Worm (Caenorhabditis elegans): ENCODE data around the gene K02E11.4.
"Not testable (repeated sequence)": the region's sequence is repeated elsewhere in the genome, so short reads cannot be mapped to it uniquely, and the experiment has no call there.

K02E11.4 gene

ce11 chrV:14274268-14274667 is 26.3 kb upstream of the K02E11.4 start, which contains the start of gene F40G12.7:
F40G12.7 (plus strand) TSS chrV:14274568.
- TF ChIP-seq cnd-1 (tag; optimal IDR thresholded peaks at IDR 0.05); ceh-43 (GFP tag; optimal IDR thresholded peaks at IDR 0.05); ham-2 (GFP tag; optimal IDR thresholded peaks at IDR 0.05): not testable (repeated sequence)

ce11 chrV:14273019-14273418 is 25.1 kb upstream of the K02E11.4 start, which contains the start of gene F40G12.6:
F40G12.6 (minus strand) TSS chrV:14273119.
- TF ChIP-seq nhr-237 (tag; optimal IDR thresholded peaks at IDR 0.05) (no peak), unc-39 (tag; optimal IDR thresholded peaks at IDR 0.05) (no peak), unc-120 (tag; optimal IDR thresholded peaks at IDR 0.05; ENCODE audit: poor library complexity, severe bottlenecking) (no peak), tbx-8 (GFP tag; optimal IDR thresholded peaks at IDR 0.05) (no peak), nhr-12 (tag; optimal IDR thresholded peaks at IDR 0.05) (no peak)

- TF ChIP-seq lsy-2 (tag; optimal IDR thresholded peaks at IDR 0.05): no peak
- TF ChIP-seq nhr-2 (tag; optimal IDR thresholded peaks at IDR 0.05): no peak
- TF ChIP-seq blmp-1 (tag; optimal IDR thresholded peaks at IDR 0.05): no peak
- no peak for TF ChIP-seq ces-1 (GFP tag; optimal IDR thresholded peaks at IDR 0.05)
- TF ChIP-seq mab-5 (tag; optimal IDR thresholded peaks at IDR 0.05): no peak
- TF ChIP-seq hlh-1 (tag; optimal IDR thresholded peaks at IDR 0.05): no peak
- no peak for TF ChIP-seq flh-1 (GFP tag; optimal IDR thresholded peaks at IDR 0.05)
- TF ChIP-seq sem-2 (GFP tag; optimal IDR thresholded peaks at IDR 0.05): no peak
Measured at ce11 chrV:14270729-14271128, 22.8 kb upstream of the K02E11.4 start, which contains the start of gene F40G12.5. F40G12.5 (minus strand) TSS chrV:14270829.

DNA sequence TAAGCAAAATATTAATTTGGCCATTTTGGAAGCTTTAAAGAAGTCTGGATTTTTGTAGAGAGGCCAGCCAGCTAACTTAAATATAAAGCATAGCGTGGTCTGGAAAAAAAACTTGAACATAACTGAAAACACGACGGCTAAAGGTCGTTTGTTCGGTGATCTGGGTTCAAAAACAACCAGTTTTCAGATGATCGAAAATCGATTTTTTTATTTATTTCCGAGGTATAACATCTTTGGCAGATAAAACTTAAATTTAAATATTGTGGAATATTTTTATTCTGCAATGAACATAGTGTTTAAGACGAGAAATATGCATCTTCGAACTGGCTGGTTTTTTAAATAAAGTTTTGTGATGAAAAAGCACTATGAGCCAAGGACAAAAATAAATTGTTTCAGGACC is 20.7 kb upstream of the K02E11.4 start, which contains the start of gene F40G12.4:
TSS of gene F40G12.4 (minus strand) at position 101 of the 400 bp plus-strand sequence.
- TF ChIP-seq nhr-12 (tag; optimal IDR thresholded peaks at IDR 0.05) (no peak), drap-1 (GFP tag; optimal IDR thresholded peaks at IDR 0.05) (no peak), nhr-2 (tag; optimal IDR thresholded peaks at IDR 0.05) (no peak), ztf-11 (tag; optimal IDR thresholded peaks at IDR 0.05) (no peak), ceh-43 (GFP tag; optimal IDR thresholded peaks at IDR 0.05) (no peak), flh-1 (GFP tag; optimal IDR thresholded peaks at IDR 0.05) (no peak), unc-62 (GFP tag; optimal IDR thresholded peaks at IDR 0.05) (no peak), lin-13 (tag; optimal IDR thresholded peaks at IDR 0.05) (no peak), sptf-1 (tag; optimal IDR thresholded peaks at IDR 0.05) (no peak), lin-32 (GFP tag; optimal IDR thresholded peaks at IDR 0.05) (no peak), nhr-28 (tag; optimal IDR thresholded peaks at IDR 0.05) (no peak), mep-1 (tag; optimal IDR thresholded peaks at IDR 0.05) (no peak), M03D4.4 (tag; optimal IDR thresholded peaks at IDR 0.05) (no peak), ces-1 (GFP tag; optimal IDR thresholded peaks at IDR 0.05) (no peak), bed-3 (GFP tag; optimal IDR thresholded peaks at IDR 0.05) (no peak), nhr-76 (tag; optimal IDR thresholded peaks at IDR 0.05) (no peak), zip-8 (tag; optimal IDR thresholded peaks at IDR 0.05) (no peak), cnd-1 (tag; optimal IDR thresholded peaks at IDR 0.05) (no peak), blmp-1 (tag; optimal IDR thresholded peaks at IDR 0.05) (no peak)

ce11 chrV:14267326-14267942 is 19.5 kb upstream of the K02E11.4 start:
- TF ChIP-seq mep-1 (tag; optimal IDR thresholded peaks at IDR 0.05): no peak
- no peak for TF ChIP-seq nhr-12 (tag; optimal IDR thresholded peaks at IDR 0.05)

DNA sequence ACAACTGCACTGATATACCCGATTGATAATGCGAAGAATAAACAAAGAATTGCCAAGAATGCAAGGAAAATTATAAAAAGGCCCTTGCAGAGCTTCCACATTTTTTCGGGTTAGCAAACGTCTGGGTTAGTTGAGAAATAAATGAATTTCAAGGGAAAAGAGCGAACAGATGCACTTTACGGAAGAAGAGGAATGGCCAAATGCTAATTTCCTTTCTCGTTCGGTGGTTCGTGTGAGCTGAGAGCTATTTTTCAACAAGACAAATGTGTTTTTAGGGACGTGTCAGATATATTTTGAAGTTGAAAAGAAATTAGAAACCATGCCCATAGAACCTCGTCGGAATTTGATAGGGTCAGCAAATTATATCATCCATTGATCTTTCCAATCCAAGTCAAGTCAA is 12.9 kb upstream of the K02E11.4 start, which contains the start of gene F40G12.2:
TSS of gene F40G12.2 (minus strand) at position 101 of the 400 bp plus-strand sequence.
- TF ChIP-seq blmp-1 (tag; optimal IDR thresholded peaks at IDR 0.05) (no peak), lin-32 (GFP tag; optimal IDR thresholded peaks at IDR 0.05) (no peak), nhr-12 (tag; optimal IDR thresholded peaks at IDR 0.05) (no peak), nhr-237 (tag; optimal IDR thresholded peaks at IDR 0.05) (no peak), M03D4.4 (tag; optimal IDR thresholded peaks at IDR 0.05) (no peak), mls-2 (tag; optimal IDR thresholded peaks at IDR 0.05) (no peak), cnd-1 (tag; optimal IDR thresholded peaks at IDR 0.05) (no peak), pha-4 (tag; optimal IDR thresholded peaks at IDR 0.05) (no peak), ceh-43 (GFP tag; optimal IDR thresholded peaks at IDR 0.05) (no peak), flh-1 (GFP tag; optimal IDR thresholded peaks at IDR 0.05) (no peak)

Data from whole organism, mixed stage, embryonic.